Fruit fly (Drosophila melanogaster): ENCODE results near the gene RhoGAP102A.
"Not testable (repeated sequence)": the region's sequence is repeated elsewhere in the genome, so short reads cannot be mapped to it uniquely, and the experiment has no call there.

DNA sequence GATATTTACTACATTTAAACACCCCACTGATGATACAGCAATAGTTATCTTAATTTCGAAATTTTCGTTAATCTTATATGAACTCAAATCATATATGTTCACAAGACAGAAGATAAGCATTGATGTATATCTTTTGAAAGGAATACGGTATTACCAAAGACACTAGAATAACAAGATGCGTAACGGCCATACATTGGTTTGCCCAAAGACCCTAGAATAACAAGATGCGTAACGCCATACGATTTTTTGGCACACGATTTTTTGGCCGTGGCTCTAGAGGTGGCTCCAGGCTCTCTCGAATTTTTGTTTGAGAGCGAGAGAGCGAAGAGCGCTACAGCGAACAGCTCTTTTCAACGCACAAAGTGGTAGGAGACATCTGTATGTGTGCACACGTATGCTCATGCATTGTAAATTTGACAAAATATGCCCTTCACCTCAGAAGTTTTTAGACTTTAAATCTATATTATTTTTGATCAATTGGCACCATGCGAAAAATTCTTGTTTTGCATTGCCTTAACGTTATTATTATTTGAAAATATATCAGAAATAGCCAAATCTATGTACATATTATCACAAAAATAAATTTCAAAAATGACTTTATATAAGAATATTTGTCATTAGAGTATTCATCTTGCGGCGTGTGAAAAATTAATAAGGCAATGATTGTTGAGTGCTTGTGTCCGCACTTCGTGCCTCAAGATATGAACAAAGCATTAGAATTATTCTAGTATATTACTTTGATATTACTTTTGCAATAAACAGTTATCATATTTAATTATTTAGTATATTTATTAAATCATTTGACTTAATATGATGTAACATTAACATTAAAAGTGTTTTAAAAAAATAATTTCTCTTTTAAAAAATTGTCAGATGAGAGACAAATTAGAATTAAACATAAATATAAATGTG lies 51.9 kb downstream of the RhoGAP102A start, which contains the start of gene Syt7:
- not testable (repeated sequence) for TF ChIP-seq tai (GFP tag; optimal IDR thresholded peaks at IDR 0.05); br (GFP tag; optimal IDR thresholded peaks at IDR 0.05); Hr83 (GFP tag; optimal IDR thresholded peaks at IDR 0.05; ENCODE audit: poor library complexity, severe bottlenecking); Sp1 (GFP tag; optimal IDR thresholded peaks at IDR 0.05); Hr78 (GFP tag; optimal IDR thresholded peaks at IDR 0.05); CrebA (GFP tag; optimal IDR thresholded peaks at IDR 0.05; ENCODE audit: borderline replicate concordance); usp (GFP tag; optimal IDR thresholded peaks at IDR 0.05)

Data from whole organism, wandering third instar larva.